Worm (Caenorhabditis elegans): Measurements from ENCODE around the gene F41H10.4.

F41H10.4 gene

ce11 chrIV:5333484-5333883 is 30.9 kb upstream of the F41H10.4 start:
- TF ChIP-seq pros-1 (tag; optimal IDR thresholded peaks at IDR 0.05) (no peak), hlh-6 (tag; optimal IDR thresholded peaks at IDR 0.05) (no peak), ceh-24 (tag; optimal IDR thresholded peaks at IDR 0.05) (no peak), elt-2 (tag; optimal IDR thresholded peaks at IDR 0.05) (peak; percentile 4), sdc-2 (tag; optimal IDR thresholded peaks at IDR 0.05) (no peak)

ce11 chrIV:5334518-5334917 is 29.8 kb upstream of the F41H10.4 start:
- no peak for TF ChIP-seq eyg-1 (tag; optimal IDR thresholded peaks at IDR 0.05)
- TF ChIP-seq pax-1 (tag; optimal IDR thresholded peaks at IDR 0.05) = no peak
- TF ChIP-seq ceh-6 (GFP tag; optimal IDR thresholded peaks at IDR 0.05) = no peak
- peak; percentile 61 for TF ChIP-seq lin-11 (tag; optimal IDR thresholded peaks at IDR 0.05)
- peak; percentile 16 for TF ChIP-seq sdc-2 (tag; optimal IDR thresholded peaks at IDR 0.05)
- TF ChIP-seq odd-2 (tag; optimal IDR thresholded peaks at IDR 0.05) = no peak
- no peak for TF ChIP-seq lim-6 (tag; optimal IDR thresholded peaks at IDR 0.05)
- no peak for TF ChIP-seq pros-1 (tag; optimal IDR thresholded peaks at IDR 0.05)
- TF ChIP-seq Y22D7AL.16 (tag; optimal IDR thresholded peaks at IDR 0.05) = peak; percentile 63
- TF ChIP-seq ceh-9 (tag; optimal IDR thresholded peaks at IDR 0.05) = no peak
- TF ChIP-seq F13H6.1 (tag; optimal IDR thresholded peaks at IDR 0.05) = peak; percentile 35
- no peak for TF ChIP-seq nhr-11 (tag; optimal IDR thresholded peaks at IDR 0.05)
- peak; percentile 50 for TF ChIP-seq K09A11.1 (tag; optimal IDR thresholded peaks at IDR 0.05; ENCODE audit: insufficient read depth)
- TF ChIP-seq nfya-1 (tag; optimal IDR thresholded peaks at IDR 0.05) = peak; percentile 20
- TF ChIP-seq fax-1 (tag; optimal IDR thresholded peaks at IDR 0.05) = peak; percentile 60
- TF ChIP-seq ceh-31 (tag; optimal IDR thresholded peaks at IDR 0.05) = peak; percentile 35
- TF ChIP-seq ztf-16 (tag; optimal IDR thresholded peaks at IDR 0.05) = peak; percentile 49
- peak; percentile 3 for TF ChIP-seq pqm-1 (tag; optimal IDR thresholded peaks at IDR 0.05)
- peak; percentile 27 for TF ChIP-seq ceh-2 (tag; optimal IDR thresholded peaks at IDR 0.05)
- peak; percentile 8 for TF ChIP-seq syd-9 (tag; optimal IDR thresholded peaks at IDR 0.05)
- TF ChIP-seq madf-2 (tag; optimal IDR thresholded peaks at IDR 0.05) = no peak
- peak; percentile 72 for TF ChIP-seq elt-2 (tag; optimal IDR thresholded peaks at IDR 0.05)
- TF ChIP-seq zip-5 (tag; optimal IDR thresholded peaks at IDR 0.05) = peak; percentile 0
- TF ChIP-seq rnt-1 (tag; optimal IDR thresholded peaks at IDR 0.05) = peak; percentile 15
- peak; percentile 57 for TF ChIP-seq ceh-14 (tag; optimal IDR thresholded peaks at IDR 0.05)
- TF ChIP-seq fkh-6 (tag; optimal IDR thresholded peaks at IDR 0.05) = peak; percentile 58
- TF ChIP-seq ttx-3 (tag; optimal IDR thresholded peaks at IDR 0.05) = peak; percentile 67
- TF ChIP-seq ceh-34 (tag; optimal IDR thresholded peaks at IDR 0.05) = peak; percentile 48
- peak; percentile 34 for TF ChIP-seq unc-86 (tag; optimal IDR thresholded peaks at IDR 0.05)
- peak; percentile 43 for TF ChIP-seq C08G9.2 (tag; optimal IDR thresholded peaks at IDR 0.05)
- TF ChIP-seq unc-55 (GFP tag; optimal IDR thresholded peaks at IDR 0.05) = peak; percentile 5
- 0 out of 2 replicates have a peak, but pooled peaks have one; percentile 64 for TF ChIP-seq ceh-45 (GFP tag; IDR thresholded peaks at IDR 0.05)
- no peak for TF ChIP-seq ceh-22 (tag; optimal IDR thresholded peaks at IDR 0.05)
- TF ChIP-seq ceh-18 (tag; optimal IDR thresholded peaks at IDR 0.05) = peak; percentile 42
- TF ChIP-seq sox-2 (GFP tag; IDR thresholded peaks at IDR 0.05) = peak; percentile 22; the same call in 1 of the 2 replicates
- TF ChIP-seq unc-42 (tag; optimal IDR thresholded peaks at IDR 0.05) = no peak
- no peak for TF ChIP-seq T23F11.4 (GFP tag; optimal IDR thresholded peaks at IDR 0.05)
- peak; percentile 22 for TF ChIP-seq nhr-232 (tag; optimal IDR thresholded peaks at IDR 0.05)
- no peak for TF ChIP-seq ceh-30 (tag; optimal IDR thresholded peaks at IDR 0.05)
- TF ChIP-seq ceh-24 (tag; optimal IDR thresholded peaks at IDR 0.05) = peak; percentile 15
- peak; percentile 30 for TF ChIP-seq dve-1 (tag; optimal IDR thresholded peaks at IDR 0.05)
- peak; percentile 73 for TF ChIP-seq che-1 (tag; optimal IDR thresholded peaks at IDR 0.05)
- TF ChIP-seq hlh-13 (GFP tag; optimal IDR thresholded peaks at IDR 0.05) = peak; percentile 68
- TF ChIP-seq ets-4 (tag; optimal IDR thresholded peaks at IDR 0.05) = no peak
- 0 out of 2 replicates have a peak, but pooled peaks have one; percentile 41 for TF ChIP-seq unc-3 (GFP tag; conservative IDR thresholded peaks at IDR 0.05)
- TF ChIP-seq unc-3 (tag; optimal IDR thresholded peaks at IDR 0.05) = no peak
- TF ChIP-seq npax-4 (tag; optimal IDR thresholded peaks at IDR 0.05) = no peak
- TF ChIP-seq ceh-48 (tag; optimal IDR thresholded peaks at IDR 0.05) = no peak
- peak; percentile 45 for TF ChIP-seq tbx-2 (tag; optimal IDR thresholded peaks at IDR 0.05)
- TF ChIP-seq pha-2 (tag; optimal IDR thresholded peaks at IDR 0.05) = peak; percentile 38
- TF ChIP-seq hlh-6 (tag; optimal IDR thresholded peaks at IDR 0.05) = no peak
